Worm (Caenorhabditis elegans): ENCODE results near the gene C50B6.3.

The C50B6.3 gene

DNA sequence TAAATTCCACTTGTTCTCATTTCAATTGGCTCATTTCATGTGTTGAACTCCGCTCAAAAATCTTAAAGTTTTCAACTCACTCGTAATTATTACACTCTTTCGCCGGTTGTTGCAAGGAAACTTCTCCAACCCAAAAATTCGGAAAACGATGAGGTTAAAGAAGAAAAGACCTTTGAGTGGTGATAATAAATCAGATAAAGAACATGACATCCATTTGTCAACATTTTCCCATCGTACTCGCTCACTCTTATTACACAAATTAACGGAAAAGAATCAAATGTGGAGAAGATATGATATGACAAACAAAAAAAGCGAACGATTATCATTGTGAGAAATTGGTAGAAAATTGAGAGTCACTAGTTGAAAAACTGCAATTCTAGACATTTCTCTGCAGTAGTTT, 28.1 kb upstream of the C50B6.3 start:
- no peak for TF ChIP-seq php-3 (GFP tag; IDR thresholded peaks at IDR 0.05)
- no peak for TF ChIP-seq zfp-2 (tag; optimal IDR thresholded peaks at IDR 0.05)
- TF ChIP-seq egl-27 (tag; optimal IDR thresholded peaks at IDR 0.05), result no peak
- TF ChIP-seq ztf-7 (tag; optimal IDR thresholded peaks at IDR 0.05), result no peak
- peak; percentile 27 for TF ChIP-seq nhr-11 (tag; optimal IDR thresholded peaks at IDR 0.05)
- TF ChIP-seq nhr-28 (tag; optimal IDR thresholded peaks at IDR 0.05), result peak; percentile 33
- TF ChIP-seq nhr-48 (tag; optimal IDR thresholded peaks at IDR 0.05), result no peak
- TF ChIP-seq spr-3 (GFP tag; optimal IDR thresholded peaks at IDR 0.05), result no peak
- TF ChIP-seq rbr-2 (tag; optimal IDR thresholded peaks at IDR 0.05), result no peak

DNA sequence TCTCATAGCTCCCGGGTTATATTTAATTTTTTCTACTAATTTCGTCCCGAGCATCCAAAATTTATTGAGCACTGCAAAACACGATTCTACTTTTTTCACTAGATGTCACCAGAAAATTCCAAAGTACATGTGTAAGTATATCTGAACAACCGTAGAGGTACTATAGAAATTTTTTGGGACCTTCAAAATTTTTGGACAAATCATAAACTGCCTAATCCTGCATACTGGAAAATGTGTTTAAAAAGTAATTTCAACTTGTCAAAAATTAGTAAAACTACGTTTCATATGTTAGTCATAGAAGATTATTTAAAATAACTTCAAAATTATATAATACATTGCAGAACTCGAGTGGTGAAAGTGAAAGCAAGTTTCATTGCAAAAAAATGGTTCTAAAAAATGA, 26.8 kb upstream of the C50B6.3 start:
- peak; percentile 91 for TF ChIP-seq aha-1 (tag)
- no peak for TF ChIP-seq nhr-77 (tag; optimal IDR thresholded peaks at IDR 0.05)

DNA sequence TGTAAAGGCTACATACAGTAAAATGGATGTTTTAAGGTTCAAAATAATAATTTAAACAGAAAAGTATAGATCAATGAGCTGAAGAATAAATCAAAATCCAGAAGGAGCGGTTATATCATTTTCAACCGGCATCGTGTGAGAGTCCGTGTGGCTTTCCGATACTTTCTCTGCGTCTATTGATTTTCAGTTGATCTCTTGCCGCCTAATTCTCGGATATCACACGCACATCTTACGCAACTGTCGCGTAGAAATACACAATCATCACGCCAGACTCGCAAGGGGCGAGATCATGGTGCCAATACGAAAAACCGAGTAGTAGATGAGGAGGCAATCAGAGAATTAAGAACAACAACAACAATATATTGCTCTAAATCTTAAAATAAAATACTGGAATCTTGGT, 24.5 kb upstream of the C50B6.3 start:
- TF ChIP-seq madf-9 (GFP tag; conservative IDR thresholded peaks at IDR 0.05) (no peak), daf-16 (GFP tag; optimal IDR thresholded peaks at IDR 0.05) (peak in 1 of 2 experiments; percentile 36), daf-16 (tag; optimal IDR thresholded peaks at IDR 0.05) (no peak), Y5F2A.4 (GFP tag; optimal IDR thresholded peaks at IDR 0.05) (no peak), egl-27 (tag; optimal IDR thresholded peaks at IDR 0.05) (no peak)

DNA sequence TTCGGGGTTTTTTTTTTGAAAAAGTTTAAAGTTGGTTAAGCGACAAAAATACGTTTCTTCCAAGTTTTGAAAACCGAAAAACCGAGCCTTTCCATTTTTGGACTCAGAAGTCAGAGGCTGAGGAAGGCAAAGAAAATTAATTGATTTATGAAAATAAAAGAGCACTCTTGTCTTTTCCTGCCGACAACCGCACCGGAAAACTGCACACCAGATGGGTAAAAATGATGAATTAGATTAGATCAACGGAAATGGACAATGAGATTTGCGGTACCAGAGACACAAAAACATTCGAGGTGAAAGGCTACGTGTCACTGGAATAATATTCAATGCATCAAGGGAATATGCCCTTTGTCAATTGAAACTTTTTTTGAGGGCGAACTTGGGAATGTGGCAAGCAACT, 18.9 kb upstream of the C50B6.3 start:
- no peak for TF ChIP-seq fos-1 (tag; optimal IDR thresholded peaks at IDR 0.05)
- TF ChIP-seq D1046.2 (GFP tag; IDR thresholded peaks at IDR 0.05), result no peak
- no peak for TF ChIP-seq attf-4 (tag; optimal IDR thresholded peaks at IDR 0.05)
- TF ChIP-seq mdl-1 (tag; optimal IDR thresholded peaks at IDR 0.05), result no peak
- no peak for TF ChIP-seq pha-4 (GFP tag; IDR thresholded peaks at IDR 0.05)
- no peak for TF ChIP-seq pha-4 (tag; optimal IDR thresholded peaks at IDR 0.05)
- no peak for TF ChIP-seq T20F7.1 (GFP tag; optimal IDR thresholded peaks at IDR 0.05)
- no peak for TF ChIP-seq cey-2 (tag; optimal IDR thresholded peaks at IDR 0.05; ENCODE audit: borderline replicate concordance, insufficient read depth)
- no peak for TF ChIP-seq fkh-10 (GFP tag; optimal IDR thresholded peaks at IDR 0.05)
- no peak for TF ChIP-seq rbr-2 (tag; optimal IDR thresholded peaks at IDR 0.05)
- no peak for TF ChIP-seq hmg-1.1 (GFP tag; IDR thresholded peaks at IDR 0.05)
- TF ChIP-seq Y48G9A.11 (GFP tag; IDR thresholded peaks at IDR 0.05), result no peak

DNA sequence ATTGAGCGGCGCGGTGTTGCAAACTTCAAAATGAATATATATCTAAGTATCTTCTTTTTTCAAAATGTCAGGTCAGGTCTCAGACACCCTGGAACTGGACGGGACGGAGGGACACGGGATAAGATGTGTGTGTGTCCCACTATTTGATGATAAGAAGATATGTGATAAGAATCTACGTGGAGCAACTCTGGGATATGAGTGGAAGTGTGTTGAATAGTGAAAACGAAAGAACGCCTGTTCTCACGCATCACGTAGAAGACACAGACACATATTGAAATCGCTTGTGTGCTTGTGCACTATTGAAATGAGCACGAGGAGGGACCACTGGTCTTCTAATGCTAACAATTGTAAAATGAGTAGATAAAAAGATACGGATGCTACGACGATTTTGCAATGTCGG, 17.5 kb upstream of the C50B6.3 start, which contains the start of gene uig-1:
uig-1 (minus strand) TSS at position 120 of the 400 bp plus-strand sequence.
- no peak for TF ChIP-seq lsy-2 (tag; optimal IDR thresholded peaks at IDR 0.05)
- peak in 1 of 2 experiments; percentile 63 for TF ChIP-seq unc-62 (GFP tag; optimal IDR thresholded peaks at IDR 0.05 in 1 of 2)
- TF ChIP-seq unc-62 (tag; optimal IDR thresholded peaks at IDR 0.05), result no peak

DNA sequence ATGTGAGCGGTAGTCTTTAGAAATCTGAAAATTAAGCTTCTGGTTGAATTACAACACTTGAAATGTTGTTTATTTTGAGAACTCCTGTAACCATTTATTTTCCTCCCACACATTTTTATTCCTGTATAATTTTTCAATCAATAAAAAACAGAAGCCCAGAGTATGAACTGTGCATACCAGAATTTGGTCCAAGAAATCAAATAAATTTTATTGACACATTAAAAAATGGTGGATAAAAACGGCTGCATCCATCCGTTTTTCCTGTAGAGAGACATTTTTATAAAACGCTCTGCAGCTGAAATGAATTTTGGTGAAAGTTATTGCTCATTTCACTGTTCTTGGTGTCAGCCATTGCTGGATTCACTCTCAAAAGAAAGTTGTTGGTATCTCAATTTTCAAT, 16.2 kb upstream of the C50B6.3 start, which contains the start of gene C26E1.1:
C26E1.1 (plus strand) TSS at position 301 of the 400 bp plus-strand sequence.
- no peak for TF ChIP-seq ctbp-1 (GFP tag; IDR thresholded peaks at IDR 0.05)
- TF ChIP-seq lin-38 (GFP tag; IDR thresholded peaks at IDR 0.05), result no peak
- no peak for TF ChIP-seq lin-1 (GFP tag; IDR thresholded peaks at IDR 0.05)
- TF ChIP-seq hif-1 (tag; optimal IDR thresholded peaks at IDR 0.05), result no peak
- no peak for TF ChIP-seq rbr-2 (tag; optimal IDR thresholded peaks at IDR 0.05)
- TF ChIP-seq nhr-10 (tag; optimal IDR thresholded peaks at IDR 0.05), result no peak
- TF ChIP-seq F44E2.7 (GFP tag; IDR thresholded peaks at IDR 0.05), result no peak
- TF ChIP-seq zfp-3 (GFP tag; conservative IDR thresholded peaks at IDR 0.05), result no peak
- no peak for TF ChIP-seq nhr-48 (tag; optimal IDR thresholded peaks at IDR 0.05)
- TF ChIP-seq nhr-237 (tag; optimal IDR thresholded peaks at IDR 0.05), result no peak
- no peak for TF ChIP-seq daf-19 (GFP tag; conservative IDR thresholded peaks at IDR 0.05)
- TF ChIP-seq pqm-1 (tag; optimal IDR thresholded peaks at IDR 0.05), result no peak

Data from whole organism, L4 larva.